Fruit fly (Drosophila melanogaster): ENCODE measurements around the gene RagA-B.

Gene RagA-B

DNA sequence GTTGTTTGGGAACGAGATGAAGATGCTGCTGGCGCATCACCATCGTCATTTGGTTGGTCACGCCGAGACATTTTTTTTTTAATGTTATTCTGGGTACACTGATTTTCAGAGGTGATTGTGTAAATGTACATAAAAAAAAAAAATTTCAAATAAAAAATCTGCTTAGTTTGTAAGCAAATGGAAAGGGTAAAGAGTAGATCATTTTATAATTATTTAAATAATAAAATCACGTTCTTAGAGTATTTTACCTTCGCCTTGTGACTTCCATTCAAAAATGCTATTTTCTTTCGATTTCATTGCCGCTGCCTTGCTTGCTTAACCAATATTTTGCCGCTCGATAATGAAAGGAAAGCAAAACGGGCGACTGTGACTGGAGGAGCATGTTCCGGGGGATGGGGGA is 5.3 kb downstream of the RagA-B start (continued):
- no peak for TF ChIP-seq CG1529 (GFP tag; optimal IDR thresholded peaks at IDR 0.05)
- TF ChIP-seq exex (tag; optimal IDR thresholded peaks at IDR 0.05), result no peak
- TF ChIP-seq jumu (GFP tag; optimal IDR thresholded peaks at IDR 0.05), result no peak
- no peak for TF ChIP-seq tll (GFP tag; optimal IDR thresholded peaks at IDR 0.05)
- peak; percentile 45 for TF ChIP-seq nmo (GFP tag; optimal IDR thresholded peaks at IDR 0.05)
- no peak for TF ChIP-seq fd64A (GFP tag; optimal IDR thresholded peaks at IDR 0.05)
- no peak for TF ChIP-seq az2 (GFP tag; optimal IDR thresholded peaks at IDR 0.05)
- TF ChIP-seq CG4820 (GFP tag; optimal IDR thresholded peaks at IDR 0.05), result no peak
- TF ChIP-seq Max (GFP tag; optimal IDR thresholded peaks at IDR 0.05), result no peak
- peak; percentile 31 for TF ChIP-seq ewg (GFP tag; optimal IDR thresholded peaks at IDR 0.05)
- TF ChIP-seq stc (GFP tag; IDR thresholded peaks at IDR 0.05), result peak; percentile 65; the same call in 1 of the 2 replicates
- peak; percentile 71 for TF ChIP-seq Xrp1 (GFP tag; IDR thresholded peaks at IDR 0.05)
- TF ChIP-seq tgo (GFP tag; IDR thresholded peaks at IDR 0.05), result peak; percentile 70
- no peak for TF ChIP-seq GATAe (GFP tag; conservative IDR thresholded peaks at IDR 0.05)
- TF ChIP-seq CG10543 (GFP tag; optimal IDR thresholded peaks at IDR 0.05), result no peak
- peak; percentile 2 for TF ChIP-seq CG6254 (GFP tag; optimal IDR thresholded peaks at IDR 0.05)
- peak; percentile 22 for TF ChIP-seq CG4424 (GFP tag; optimal IDR thresholded peaks at IDR 0.05)
- TF ChIP-seq HLHmδ (GFP tag; optimal IDR thresholded peaks at IDR 0.05), result no peak
- no peak for TF ChIP-seq trem (tag; optimal IDR thresholded peaks at IDR 0.05)
- TF ChIP-seq H2.0 (GFP tag; IDR thresholded peaks at IDR 0.05), result no peak
- TF ChIP-seq H15 (GFP tag; IDR thresholded peaks at IDR 0.05), result peak; percentile 63; the same call in 2 of the 3 replicates
- TF ChIP-seq bsh (GFP tag; optimal IDR thresholded peaks at IDR 0.05), result peak in 1 of 2 experiments; percentile 70
- no peak for TF ChIP-seq Hmr (GFP tag; optimal IDR thresholded peaks at IDR 0.05)
- TF ChIP-seq ERR (GFP tag; optimal IDR thresholded peaks at IDR 0.05), result no peak
- no peak for TF ChIP-seq CG7271 (tag; optimal IDR thresholded peaks at IDR 0.05)
- TF ChIP-seq salm (tag; optimal IDR thresholded peaks at IDR 0.05), result no peak
- no peak for TF ChIP-seq CG14965 (GFP tag; optimal IDR thresholded peaks at IDR 0.05; ENCODE audit: borderline replicate concordance)
- TF ChIP-seq ato (GFP tag; IDR thresholded peaks at IDR 0.05; ENCODE audit: partially characterized antibody), result no peak
- no peak for TF ChIP-seq CG11456 (GFP tag; IDR thresholded peaks at IDR 0.05)
- TF ChIP-seq C15 (GFP tag; IDR thresholded peaks at IDR 0.05), result 0 out of 3 replicates have a peak, but pooled peaks have one; percentile 31
- no peak for TF ChIP-seq CG3847 (GFP tag; IDR thresholded peaks at IDR 0.05)
- no peak for TF ChIP-seq Jarid2 (GFP tag; optimal IDR thresholded peaks at IDR 0.05)
- peak; percentile 40; the same call in 1 of the 2 replicates for TF ChIP-seq vvl (GFP tag; IDR thresholded peaks at IDR 0.05)
- TF ChIP-seq dan (GFP tag; IDR thresholded peaks at IDR 0.05), result no peak
- no peak for TF ChIP-seq Nf-YB (GFP tag; optimal IDR thresholded peaks at IDR 0.05)
- TF ChIP-seq Fer3 (tag; optimal IDR thresholded peaks at IDR 0.05), result no peak
- no peak for TF ChIP-seq CG17802 (tag; optimal IDR thresholded peaks at IDR 0.05)
- no peak for TF ChIP-seq CG2875 (GFP tag; optimal IDR thresholded peaks at IDR 0.05)
- peak; percentile 53; the same call in 1 of the 2 replicates for TF ChIP-seq ara (GFP tag; IDR thresholded peaks at IDR 0.05)
- TF ChIP-seq Ets97D (GFP tag; optimal IDR thresholded peaks at IDR 0.05), result no peak
- no peak for TF ChIP-seq YL-1 (GFP tag; optimal IDR thresholded peaks at IDR 0.05)
- no peak for TF ChIP-seq aop (GFP tag; IDR thresholded peaks at IDR 0.05)
- TF ChIP-seq CG11695 (GFP tag; IDR thresholded peaks at IDR 0.05), result 0 out of 3 replicates have a peak, but pooled peaks have one; percentile 28
- no peak for TF ChIP-seq fru (optimal IDR thresholded peaks at IDR 0.05)
- peak; percentile 49; the same call in 1 of the 2 replicates for TF ChIP-seq CG10366 (GFP tag; IDR thresholded peaks at IDR 0.05)
- no peak for TF ChIP-seq Hmx (GFP tag; optimal IDR thresholded peaks at IDR 0.05)
- TF ChIP-seq Oli (tag; optimal IDR thresholded peaks at IDR 0.05), result peak; percentile 37
- TF ChIP-seq klu (GFP tag; IDR thresholded peaks at IDR 0.05), result no peak
- no peak for TF ChIP-seq ham (GFP tag; IDR thresholded peaks at IDR 0.05)
- TF ChIP-seq ranshi (GFP tag; IDR thresholded peaks at IDR 0.05), result no peak
- no peak for TF ChIP-seq CG11723 (GFP tag; optimal IDR thresholded peaks at IDR 0.05)
